Worm (Caenorhabditis elegans) whole organism, L4 larva: Measurements from ENCODE around the gene sri-26.

Source experiments
- F10B5.3 ChIP-seq: sonication (generic microtip); optimal IDR thresholded peaks from 2 replicates; lab custom pipeline; 2016; ENCODE audit warnings: mild to moderate bottlenecking, missing genetic modification characterization, missing compliant biosample characterization
- ZK546.5 ChIP-seq, 2 experiments: sonication (generic microtip); optimal IDR thresholded peaks; 2 replicates each; lab custom pipeline; 2017; ENCODE audit warnings: missing biosample characterization in 2 of 2, missing genetic modification characterization in 2 of 2
- ceh-20 ChIP-seq: fragments of 200-800 bp; sonication (Bioruptor generic); IDR thresholded peaks from 2 replicates; pipeline ENCODE4 v1.3.6; 2022; ENCODE audit warnings: missing genetic modification reagents, missing genetic modification characterization, missing compliant biosample characterization
- dve-1 ChIP-seq: sonication (generic microtip); optimal IDR thresholded peaks from 2 replicates; lab custom pipeline; 2017; ENCODE audit warnings: antibody characterized with exemption, mild to moderate bottlenecking, missing genetic modification characterization, missing compliant biosample characterization; ENCODE audit not compliant: insufficient read depth
- nhr-6 ChIP-seq: fragments of 150-350 bp; optimal IDR thresholded peaks from 2 replicates; lab custom pipeline; 2014; ENCODE audit warnings: missing biosample characterization, missing genetic modification characterization
- nhr-77 ChIP-seq: fragments of 150-350 bp; optimal IDR thresholded peaks from 2 replicates; lab custom pipeline; 2014; ENCODE audit warnings: missing biosample characterization, missing genetic modification characterization
- unc-62 ChIP-seq, 3 experiments: fragments of 150-350 bp in 1 of 3; sonication (generic microtip); optimal IDR thresholded peaks in 2 of 3; peaks in 1 of 3; 1 replicate in 1 of 3; 2 replicates in 2 of 3; lab custom pipeline; 2014 to 2017; ENCODE audit warnings: missing biosample characterization in 3 of 3, missing genetic modification characterization in 3 of 3, missing genetic modification reagents in 3 of 3, missing genotype in 1 of 3

ce11 chrV:15181899-15182298 is 33.4 kb upstream of the sri-26 start:
- TF ChIP-seq ZK546.5 (tag; optimal IDR thresholded peaks at IDR 0.05; lab: Kevin White, UChicago) (no peak), F10B5.3 (tag; lab: Kevin White, UChicago) (no peak), dve-1 (tag; lab: Kevin White, UChicago) (no peak), unc-62 (GFP tag; optimal IDR thresholded peaks at IDR 0.05 in 1 of 2; lab: Kevin White, UChicago) (no peak), unc-62 (tag; optimal IDR thresholded peaks at IDR 0.05; lab: Kevin White, UChicago) (no peak), nhr-6 (tag; lab: Kevin White, UChicago) (no peak), nhr-77 (tag; lab: Kevin White, UChicago) (no peak), ceh-20 (GFP tag; lab: Robert Waterston, UW) (no peak)
